Worm (Caenorhabditis elegans) whole organism, early embryonic: Measurements from ENCODE around the gene vps-36.
A peak's percentile ranks its signal among the peaks of the same experiment; 100 is the strongest.

ENCODE experiments used
- B0310.2 ChIP-seq: sonication (generic microtip); optimal IDR thresholded peaks from 2 replicates; lab custom pipeline; 2016; ENCODE audit warnings: mild to moderate bottlenecking, missing genetic modification characterization, missing compliant biosample characterization
- F13C5.2 ChIP-seq: sonication (generic microtip); optimal IDR thresholded peaks from 2 replicates; lab custom pipeline; 2017; ENCODE audit warnings: mild to moderate bottlenecking, missing genetic modification characterization, inconsistent platforms, missing compliant biosample characterization
- aly-1 ChIP-seq: sonication (generic microtip); optimal IDR thresholded peaks from 2 replicates; lab custom pipeline; 2016; ENCODE audit warnings: missing genetic modification characterization, missing compliant biosample characterization
- ama-1 ChIP-seq: fragments of 150-350 bp; optimal IDR thresholded peaks from 2 replicates; lab custom pipeline; 2014
- ceh-13 ChIP-seq: fragments of 200-800 bp; sonication (Bioruptor generic); optimal IDR thresholded peaks from 2 replicates; lab custom pipeline; 2018; ENCODE audit warnings: mild to moderate bottlenecking, missing genetic modification characterization, missing compliant biosample characterization
- ceh-36 ChIP-seq: sonication (generic microtip); optimal IDR thresholded peaks from 2 replicates; lab custom pipeline; 2016; ENCODE audit warnings: missing genetic modification characterization, inconsistent platforms, missing compliant biosample characterization
- ets-7 ChIP-seq: sonication (generic microtip); optimal IDR thresholded peaks from 2 replicates; lab custom pipeline; 2016; ENCODE audit warnings: missing genotype, missing genetic modification characterization, missing compliant biosample characterization
- flt-1 ChIP-seq: fragments of 200-800 bp; sonication (Bioruptor generic); IDR thresholded peaks from 2 replicates; pipeline ENCODE4 v1.3.6; 2022; ENCODE audit warnings: missing genetic modification characterization, missing compliant biosample characterization
- hmbx-1 ChIP-seq: sonication (generic microtip); optimal IDR thresholded peaks from 2 replicates; lab custom pipeline; 2016; ENCODE audit warnings: mild to moderate bottlenecking, missing genetic modification characterization, missing compliant biosample characterization
- hmg-4 ChIP-seq: fragments of 200-800 bp; sonication (Bioruptor generic); optimal IDR thresholded peaks from 2 replicates; lab custom pipeline; 2018; ENCODE audit warnings: mild to moderate bottlenecking, missing genetic modification characterization, missing compliant biosample characterization
- hnd-1 ChIP-seq: sonication (generic microtip); optimal IDR thresholded peaks from 2 replicates; lab custom pipeline; 2016; ENCODE audit warnings: missing genetic modification characterization, missing compliant biosample characterization
- pes-1 ChIP-seq: fragments of 200-800 bp; sonication (Bioruptor generic); IDR thresholded peaks from 2 replicates; pipeline ENCODE4 v1.3.6; 2022; ENCODE audit warnings: missing genetic modification reagents, missing genetic modification characterization, missing compliant biosample characterization
- scrt-1 ChIP-seq: fragments of 200-800 bp; sonication (Bioruptor generic); IDR thresholded peaks from 2 replicates; pipeline ENCODE4 v1.3.6; 2022; ENCODE audit warnings: missing genetic modification characterization, missing compliant biosample characterization
- sea-1 ChIP-seq: fragments of 200-800 bp; sonication (Bioruptor generic); conservative IDR thresholded peaks from 2 replicates; pipeline ENCODE4 v1.3.6; 2022; ENCODE audit warnings: missing genetic modification characterization, missing compliant biosample characterization
- tbx-11 ChIP-seq: fragments of 200-800 bp; sonication (Bioruptor generic); IDR thresholded peaks from 2 replicates; pipeline ENCODE4 v1.3.6; 2022; ENCODE audit warnings: missing genetic modification characterization, missing compliant biosample characterization
- tbx-37 ChIP-seq: fragments of 200-800 bp; sonication (Bioruptor generic); conservative IDR thresholded peaks from 2 replicates; pipeline ENCODE4 v1.3.6; 2022; ENCODE audit warnings: missing genetic modification reagents, missing genetic modification characterization, missing compliant biosample characterization
- tra-4 ChIP-seq: sonication (generic microtip); optimal IDR thresholded peaks from 2 replicates; lab custom pipeline; 2017; ENCODE audit warnings: missing genetic modification characterization, missing compliant biosample characterization

vps-36 gene

DNA sequence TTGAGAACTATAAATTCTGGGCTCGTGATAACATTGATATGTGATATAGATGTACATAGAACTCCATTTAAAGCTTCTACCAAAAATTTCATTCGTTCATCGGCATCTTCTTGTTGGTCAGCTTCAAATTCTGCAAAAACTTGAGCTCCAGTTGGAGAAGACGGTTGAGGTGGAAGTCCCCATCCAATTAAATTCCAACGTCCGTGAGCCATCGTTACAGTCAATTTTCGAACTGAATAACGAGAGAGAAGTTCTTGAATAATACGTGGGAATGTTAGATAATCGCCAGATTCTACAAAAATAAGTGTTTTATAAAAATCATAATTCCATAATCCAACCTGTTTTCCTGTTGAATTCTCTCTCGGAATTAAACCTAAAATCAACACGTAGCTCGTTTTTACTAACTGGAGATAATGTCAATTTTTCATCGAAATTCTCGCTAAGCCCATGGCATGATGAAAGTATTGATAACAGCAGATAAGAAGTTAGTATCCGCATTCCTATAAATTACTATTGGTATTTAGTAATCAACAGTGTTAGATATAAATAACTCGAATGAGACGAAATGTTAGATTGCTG, 2.1 kb downstream of the vps-36 start, which contains the start of gene pigt-1:
Gene pigt-1, minus strand, starts transcription at position 500 of the 579 bp plus-strand sequence.
- TF ChIP-seq ama-1 (lab: Kevin White, UChicago) (peak; percentile 37), ets-7 (no peak)

- TF ChIP-seq scrt-1 (GFP tag; lab: Robert Waterston, UW) (no peak), F13C5.2 (tag; lab: Kevin White, UChicago) (no peak), flt-1 (no peak), hmg-4 (GFP tag; lab: Kevin White, UChicago) (no peak), hmbx-1 (tag; lab: Kevin White, UChicago) (no peak), ceh-13 (GFP tag; lab: Kevin White, UChicago) (no peak), B0310.2 (tag; lab: Kevin White, UChicago) (no peak), ama-1 (lab: Kevin White, UChicago) (no peak), sea-1 (GFP tag; lab: Robert Waterston, UW) (no peak), aly-1 (tag; lab: Kevin White, UChicago) (no peak), pes-1 (GFP tag; lab: Robert Waterston, UW) (no peak), tbx-11 (GFP tag; lab: Robert Waterston, UW) (no peak), hnd-1 (tag; lab: Kevin White, UChicago) (no peak), tbx-37 (GFP tag; lab: Robert Waterston, UW) (no peak), tra-4 (tag; lab: Kevin White, UChicago) (no peak)
Measured at ce11 chrV:10955681-10956476, 4.6 kb downstream of the vps-36 start, which contains the start of gene F17C11.13. F17C11.13 (plus strand) TSS chrV:10955923.

DNA sequence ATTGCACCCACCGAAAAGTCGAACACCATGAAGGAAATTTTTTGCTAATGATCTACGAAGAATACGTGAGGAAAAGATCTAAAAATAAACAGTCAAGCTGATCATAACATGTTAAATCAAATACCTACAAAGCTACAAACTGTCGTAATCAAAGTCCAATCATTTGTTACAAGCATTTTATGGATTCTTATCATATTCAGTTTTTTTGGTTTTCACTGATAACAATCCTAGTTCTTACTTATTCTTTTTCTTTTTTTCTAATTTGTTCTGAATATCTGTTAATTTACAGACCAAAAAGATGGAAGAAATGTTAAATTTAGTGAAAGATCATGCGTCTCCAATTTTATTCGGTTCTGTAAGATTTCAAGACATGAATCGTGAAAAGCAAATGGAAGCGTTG, 5.6 kb downstream of the vps-36 start, which contains the start of gene F17C11.6:
Gene F17C11.6, plus strand, starts transcription at position 290 of the 400 bp plus-strand sequence.
- no peak for TF ChIP-seq aly-1 (tag; lab: Kevin White, UChicago)
- no peak for TF ChIP-seq tbx-11 (GFP tag; lab: Robert Waterston, UW)
- TF ChIP-seq sea-1 (GFP tag; lab: Robert Waterston, UW): no peak
- no peak for TF ChIP-seq hmbx-1 (tag; lab: Kevin White, UChicago)
- no peak for TF ChIP-seq ets-7

- TF ChIP-seq hnd-1 (tag; lab: Kevin White, UChicago) (no peak), B0310.2 (tag; lab: Kevin White, UChicago) (no peak), pes-1 (GFP tag; lab: Robert Waterston, UW) (no peak), hmg-4 (GFP tag; lab: Kevin White, UChicago) (no peak), tbx-37 (GFP tag; lab: Robert Waterston, UW) (no peak), scrt-1 (GFP tag; lab: Robert Waterston, UW) (no peak), sea-1 (GFP tag; lab: Robert Waterston, UW) (no peak), aly-1 (tag; lab: Kevin White, UChicago) (no peak), tra-4 (tag; lab: Kevin White, UChicago) (no peak), tbx-11 (GFP tag; lab: Robert Waterston, UW) (no peak)
Measured at ce11 chrV:10954334-10954733, 6.1 kb downstream of the vps-36 start, which contains the start of gene clec-221. clec-221 (minus strand) TSS chrV:10954434.

DNA sequence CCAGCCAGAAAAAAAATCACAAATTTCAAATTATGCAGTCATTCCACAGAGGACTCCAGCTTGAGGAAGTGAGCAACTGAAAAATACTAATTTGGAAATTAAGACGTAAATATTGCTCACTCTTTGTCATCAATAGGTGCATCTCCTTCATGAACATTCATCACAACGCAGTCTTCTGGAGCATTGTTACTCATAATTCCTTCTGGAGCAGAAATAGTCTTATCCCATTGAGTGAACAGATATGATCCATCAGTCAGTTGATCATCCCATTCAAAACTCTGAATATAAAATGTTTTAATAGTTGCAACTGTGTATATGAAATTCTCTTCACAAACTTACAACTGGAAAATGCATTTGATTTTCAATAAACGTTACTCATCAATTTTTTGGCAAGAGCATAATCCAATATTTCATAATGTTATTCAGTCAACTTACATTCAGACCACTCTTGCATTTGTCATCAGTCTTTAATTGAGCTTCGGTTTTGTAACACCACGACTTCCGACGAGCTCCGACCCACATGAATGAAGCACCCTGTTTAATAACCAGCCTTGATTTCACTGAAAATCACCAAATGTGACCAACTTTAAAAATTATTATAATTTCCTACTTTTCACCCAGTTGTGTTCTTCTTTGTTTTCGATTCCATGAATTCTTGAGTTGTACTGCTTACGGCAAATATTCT, 6.9 kb downstream of the vps-36 start:
- no peak for TF ChIP-seq hnd-1 (tag; lab: Kevin White, UChicago)
- no peak for TF ChIP-seq F13C5.2 (tag; lab: Kevin White, UChicago)
- TF ChIP-seq flt-1: no peak
- no peak for TF ChIP-seq sea-1 (GFP tag; lab: Robert Waterston, UW)
- no peak for TF ChIP-seq aly-1 (tag; lab: Kevin White, UChicago)
- no peak for TF ChIP-seq B0310.2 (tag; lab: Kevin White, UChicago)
- no peak for TF ChIP-seq ama-1 (lab: Kevin White, UChicago)
- TF ChIP-seq pes-1 (GFP tag; lab: Robert Waterston, UW): no peak
- TF ChIP-seq tbx-37 (GFP tag; lab: Robert Waterston, UW): no peak
- no peak for TF ChIP-seq scrt-1 (GFP tag; lab: Robert Waterston, UW)
- no peak for TF ChIP-seq ceh-13 (GFP tag; lab: Kevin White, UChicago)
- TF ChIP-seq tbx-11 (GFP tag; lab: Robert Waterston, UW): no peak
- no peak for TF ChIP-seq ceh-36 (tag; lab: Kevin White, UChicago)
- TF ChIP-seq tra-4 (tag; lab: Kevin White, UChicago): no peak
- TF ChIP-seq hmg-4 (GFP tag; lab: Kevin White, UChicago): no peak

- TF ChIP-seq tbx-37 (GFP tag; lab: Robert Waterston, UW): peak; percentile 17; the same call in 1 of the 2 replicates
- TF ChIP-seq sea-1 (GFP tag; lab: Robert Waterston, UW): 0 out of 2 replicates have a peak, but pooled peaks have one; percentile 6
- no peak for TF ChIP-seq hnd-1 (tag; lab: Kevin White, UChicago)
- no peak for TF ChIP-seq ceh-13 (GFP tag; lab: Kevin White, UChicago)
- no peak for TF ChIP-seq B0310.2 (tag; lab: Kevin White, UChicago)
- TF ChIP-seq F13C5.2 (tag; lab: Kevin White, UChicago): no peak
Measured at ce11 chrV:10951655-10952278, 8.7 kb downstream of the vps-36 start, which contains the start of gene F17C11.4. F17C11.4 (plus strand) TSS chrV:10951860.
